Worm (Caenorhabditis elegans) whole organism, late embryonic: ENCODE results near the gene T10B9.9.
A peak's percentile ranks its signal among the peaks of the same experiment; 100 is the strongest.

Experiments
- K09A11.1 ChIP-seq: sonication (generic microtip); optimal IDR thresholded peaks from 2 replicates; lab custom pipeline; 2017; ENCODE audit warnings: antibody characterized with exemption, mild to moderate bottlenecking, missing genetic modification characterization, missing compliant biosample characterization; ENCODE audit not compliant: insufficient read depth
- T23F11.4 ChIP-seq: fragments of 200-800 bp; sonication (Bioruptor generic); optimal IDR thresholded peaks from 2 replicates; lab custom pipeline; 2018; ENCODE audit warnings: mild to moderate bottlenecking, missing genetic modification characterization, missing compliant biosample characterization
- ceh-14 ChIP-seq: sonication (generic microtip); optimal IDR thresholded peaks from 2 replicates; lab custom pipeline; 2016; ENCODE audit warnings: missing genotype, missing genetic modification characterization, missing compliant biosample characterization
- ceh-18 ChIP-seq: sonication (generic microtip); optimal IDR thresholded peaks from 2 replicates; lab custom pipeline; 2016; ENCODE audit warnings: missing genetic modification characterization, missing compliant biosample characterization
- ceh-19 ChIP-seq: fragments of 200-800 bp; sonication (Bioruptor generic); optimal IDR thresholded peaks from 2 replicates; lab custom pipeline; 2018; ENCODE audit warnings: mild to moderate bottlenecking, missing genetic modification characterization, missing compliant biosample characterization
- ceh-2 ChIP-seq: sonication (generic microtip); optimal IDR thresholded peaks from 2 replicates; lab custom pipeline; 2016; ENCODE audit warnings: missing genotype, missing genetic modification characterization, missing compliant biosample characterization
- ceh-24 ChIP-seq: sonication (generic microtip); optimal IDR thresholded peaks from 2 replicates; lab custom pipeline; 2016; ENCODE audit warnings: mild to moderate bottlenecking, missing genetic modification characterization, missing compliant biosample characterization
- ceh-30 ChIP-seq: fragments of 150-350 bp; optimal IDR thresholded peaks from 2 replicates; lab custom pipeline; 2014; ENCODE audit warnings: missing biosample characterization, missing genetic modification characterization
- ceh-34 ChIP-seq: sonication (generic microtip); optimal IDR thresholded peaks from 2 replicates; lab custom pipeline; 2016; ENCODE audit warnings: mild to moderate bottlenecking, missing genetic modification characterization, missing compliant biosample characterization
- ceh-6 ChIP-seq: fragments of 200-800 bp; sonication (Bioruptor generic); optimal IDR thresholded peaks from 2 replicates; lab custom pipeline; 2018; ENCODE audit warnings: mild to moderate bottlenecking, missing genetic modification characterization, missing compliant biosample characterization
- che-1 ChIP-seq: sonication (generic microtip); optimal IDR thresholded peaks from 2 replicates; lab custom pipeline; 2016; ENCODE audit warnings: mild to moderate bottlenecking, missing genetic modification characterization, missing compliant biosample characterization
- dmd-4 ChIP-seq: sonication (generic microtip); optimal IDR thresholded peaks from 2 replicates; lab custom pipeline; 2016; ENCODE audit warnings: borderline replicate concordance, missing genetic modification characterization, missing compliant biosample characterization
- elt-2 ChIP-seq: sonication (generic microtip); optimal IDR thresholded peaks from 2 replicates; lab custom pipeline; 2016; ENCODE audit warnings: missing genetic modification reagents, missing genetic modification characterization, missing compliant biosample characterization
- fkh-6 ChIP-seq: sonication (generic microtip); optimal IDR thresholded peaks from 2 replicates; lab custom pipeline; 2016; ENCODE audit warnings: missing genetic modification characterization, missing compliant biosample characterization
- hlh-13 ChIP-seq: fragments of 200-800 bp; sonication (Bioruptor generic); optimal IDR thresholded peaks from 2 replicates; lab custom pipeline; 2018; ENCODE audit warnings: mild to moderate bottlenecking, missing genetic modification characterization, missing compliant biosample characterization
- hlh-30 ChIP-seq: sonication (generic microtip); optimal IDR thresholded peaks from 2 replicates; lab custom pipeline; 2017; ENCODE audit warnings: antibody characterized with exemption, missing genetic modification characterization, missing compliant biosample characterization; ENCODE audit not compliant: insufficient read depth
- hlh-8 ChIP-seq: sonication (generic microtip); optimal IDR thresholded peaks from 2 replicates; lab custom pipeline; 2016; ENCODE audit warnings: missing genotype, missing genetic modification characterization, missing compliant biosample characterization
- lim-6 ChIP-seq: sonication (generic microtip); optimal IDR thresholded peaks from 2 replicates; lab custom pipeline; 2016; ENCODE audit warnings: missing genetic modification characterization, missing compliant biosample characterization
- madf-2 ChIP-seq: sonication (generic microtip); optimal IDR thresholded peaks from 2 replicates; lab custom pipeline; 2017; ENCODE audit warnings: missing genetic modification characterization, missing compliant biosample characterization
- nfya-1 ChIP-seq: sonication (generic microtip); optimal IDR thresholded peaks from 2 replicates; lab custom pipeline; 2017; ENCODE audit warnings: missing genetic modification characterization, mild to moderate bottlenecking, missing compliant biosample characterization, antibody characterized with exemption, moderate library complexity
- nhr-11 ChIP-seq: fragments of 150-350 bp; optimal IDR thresholded peaks from 2 replicates; lab custom pipeline; 2014; ENCODE audit warnings: missing biosample characterization, missing genetic modification characterization
- nhr-232 ChIP-seq: sonication (generic microtip); optimal IDR thresholded peaks from 2 replicates; lab custom pipeline; 2016; ENCODE audit warnings: missing genetic modification characterization, missing compliant biosample characterization
- npax-4 ChIP-seq: sonication (generic microtip); optimal IDR thresholded peaks from 2 replicates; lab custom pipeline; 2016; ENCODE audit warnings: missing genetic modification characterization, missing compliant biosample characterization
- pax-1 ChIP-seq: fragments of 150-350 bp; optimal IDR thresholded peaks from 2 replicates; lab custom pipeline; 2014; ENCODE audit warnings: missing biosample characterization, missing genetic modification characterization
- pha-2 ChIP-seq: sonication (generic microtip); optimal IDR thresholded peaks from 2 replicates; lab custom pipeline; 2017; ENCODE audit warnings: mild to moderate bottlenecking, missing genetic modification characterization, missing compliant biosample characterization
- pros-1 ChIP-seq: fragments of 150-350 bp; optimal IDR thresholded peaks from 2 replicates; lab custom pipeline; 2014; ENCODE audit warnings: missing biosample characterization, missing genetic modification reagents, missing genetic modification characterization
- ref-2 ChIP-seq: sonication (generic microtip); optimal IDR thresholded peaks from 2 replicates; lab custom pipeline; 2016; ENCODE audit warnings: missing genetic modification characterization, missing compliant biosample characterization
- rnt-1 ChIP-seq: sonication (generic microtip); optimal IDR thresholded peaks from 2 replicates; lab custom pipeline; 2016; ENCODE audit warnings: missing genetic modification characterization, missing compliant biosample characterization
- sox-4 ChIP-seq: sonication (generic microtip); optimal IDR thresholded peaks from 2 replicates; lab custom pipeline; 2017; ENCODE audit warnings: mild to moderate bottlenecking, missing genetic modification characterization, inconsistent platforms, missing compliant biosample characterization
- syd-9 ChIP-seq: sonication (generic microtip); optimal IDR thresholded peaks from 2 replicates; lab custom pipeline; 2016; ENCODE audit warnings: mild to moderate bottlenecking, missing genetic modification characterization, moderate library complexity, missing compliant biosample characterization
- unc-86 ChIP-seq: sonication (generic microtip); optimal IDR thresholded peaks from 2 replicates; lab custom pipeline; 2016; ENCODE audit warnings: missing genetic modification characterization, missing compliant biosample characterization
- zip-5 ChIP-seq: sonication (generic microtip); optimal IDR thresholded peaks from 2 replicates; lab custom pipeline; 2016; ENCODE audit warnings: missing genetic modification characterization, missing compliant biosample characterization

The T10B9.9 gene

DNA sequence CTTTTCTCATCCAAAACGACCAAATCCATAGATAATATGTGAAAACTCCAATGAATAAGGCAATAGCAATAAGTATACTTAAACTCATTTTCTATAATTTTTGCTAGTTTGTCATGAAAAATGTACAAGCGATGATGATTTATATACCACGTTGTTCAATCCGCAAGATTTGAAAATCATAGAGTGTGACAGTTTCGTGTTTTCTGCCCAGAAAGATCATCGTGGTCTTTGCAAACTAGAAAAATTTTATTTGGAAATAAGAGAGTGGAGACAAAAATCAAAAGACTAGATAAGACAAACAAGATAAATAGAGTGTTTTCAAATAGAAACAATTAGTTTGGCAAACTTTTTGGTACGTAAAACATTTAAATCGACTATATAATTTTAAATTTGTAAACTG, 17.5 kb upstream of the T10B9.9 start, which contains the start of gene cyp-13A3:
Gene cyp-13A3, minus strand, starts transcription at position 101 of the 400 bp plus-strand sequence.
- TF ChIP-seq ceh-18 (tag; lab: Kevin White, UChicago) (no peak), T23F11.4 (GFP tag; lab: Kevin White, UChicago) (no peak), sox-4 (no peak), K09A11.1 (no peak), pax-1 (no peak), syd-9 (tag; lab: Kevin White, UChicago) (no peak), ceh-24 (tag; lab: Kevin White, UChicago) (no peak), nhr-232 (tag; lab: Kevin White, UChicago) (no peak), hlh-13 (GFP tag; lab: Kevin White, UChicago) (no peak), nhr-11 (tag; lab: Kevin White, UChicago) (no peak), nfya-1 (tag; lab: Kevin White, UChicago) (no peak), pha-2 (tag; lab: Kevin White, UChicago) (no peak), madf-2 (tag; lab: Kevin White, UChicago) (no peak), fkh-6 (tag; lab: Kevin White, UChicago) (no peak)

- TF ChIP-seq elt-2 (tag; lab: Kevin White, UChicago) (peak; percentile 86), sox-4 (no peak)
Measured at ce11 chrII:9791185-9791584, 15.5 kb upstream of the T10B9.9 start.

- TF ChIP-seq npax-4 (tag; lab: Kevin White, UChicago) (no peak), unc-86 (no peak), rnt-1 (tag; lab: Kevin White, UChicago) (peak; percentile 2), zip-5 (tag; lab: Kevin White, UChicago) (no peak), hlh-30 (peak; percentile 24), lim-6 (tag; lab: Kevin White, UChicago) (no peak), ceh-6 (GFP tag; lab: Kevin White, UChicago) (no peak), elt-2 (tag; lab: Kevin White, UChicago) (peak; percentile 30), ceh-14 (tag; lab: Kevin White, UChicago) (no peak), che-1 (tag; lab: Kevin White, UChicago) (no peak), syd-9 (tag; lab: Kevin White, UChicago) (no peak), nhr-11 (tag; lab: Kevin White, UChicago) (peak; percentile 13), ceh-30 (tag; lab: Kevin White, UChicago) (no peak)
Measured at ce11 chrII:9787395-9788152, 11.9 kb upstream of the T10B9.9 start, which contains the start of gene cyp-13A2. Gene cyp-13A2 (minus strand): TSS chrII:9787629.

DNA sequence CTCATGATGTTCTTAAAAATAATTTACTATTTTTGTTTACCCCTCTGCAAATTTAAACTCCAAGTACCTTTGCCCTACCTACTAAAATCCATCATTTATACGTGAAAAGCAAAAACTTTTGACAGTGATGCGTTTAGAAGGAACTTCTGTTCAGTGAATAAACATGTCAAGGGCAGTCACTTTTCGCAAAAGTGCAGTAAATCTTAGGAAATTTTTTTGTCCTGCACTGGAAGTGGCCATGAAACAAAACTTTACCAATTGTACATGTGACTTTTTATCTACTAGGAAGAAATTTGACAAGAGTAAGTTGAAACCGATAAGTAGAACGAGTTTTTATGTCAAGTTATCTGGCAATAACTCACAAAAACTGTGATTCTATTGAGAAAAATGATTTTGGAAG, 10.5 kb upstream of the T10B9.9 start:
- TF ChIP-seq ceh-34 (tag; lab: Kevin White, UChicago) (no peak), fkh-6 (tag; lab: Kevin White, UChicago) (no peak)
- TF ChIP-seq, all 69 proteins: peak for 0

ce11 chrII:9782337-9782736, 6.6 kb upstream of the T10B9.9 start, which contains the start of gene T10B9.14:
Gene T10B9.14 (minus strand): TSS chrII:9782437.
- TF ChIP-seq hlh-30 (no peak), zip-5 (tag; lab: Kevin White, UChicago) (no peak), lim-6 (tag; lab: Kevin White, UChicago) (no peak), hlh-8 (no peak), ref-2 (tag; lab: Kevin White, UChicago) (no peak), unc-86 (no peak), ceh-19 (GFP tag; lab: Kevin White, UChicago) (no peak), ceh-2 (tag; lab: Kevin White, UChicago) (no peak), pros-1 (tag; lab: Kevin White, UChicago) (no peak), dmd-4 (tag; lab: Kevin White, UChicago) (no peak)
